Worm (Caenorhabditis elegans): ENCODE measurements around the gene scl-25.

The scl-25 gene

ce11 chrV:17201847-17202246, 23.6 kb upstream of the scl-25 start, which contains the start of gene Y68A4A.10:
Gene Y68A4A.10, plus strand, starts transcription at chrV:17202147.
- no peak for TF ChIP-seq lin-15B (tag; optimal IDR thresholded peaks at IDR 0.05)
- no peak for TF ChIP-seq efl-1 (optimal IDR thresholded peaks at IDR 0.05)
- no peak for TF ChIP-seq efl-1 (GFP tag; optimal IDR thresholded peaks at IDR 0.05 in 1 of 2)
- no peak for TF ChIP-seq fos-1 (tag; optimal IDR thresholded peaks at IDR 0.05)
- TF ChIP-seq ceh-63 (GFP tag; optimal IDR thresholded peaks at IDR 0.05), result no peak

- TF ChIP-seq tlp-1 (tag; optimal IDR thresholded peaks at IDR 0.05) (no peak), ceh-63 (GFP tag; optimal IDR thresholded peaks at IDR 0.05) (no peak), ets-5 (GFP tag; IDR thresholded peaks at IDR 0.05) (no peak), ztf-11 (tag; optimal IDR thresholded peaks at IDR 0.05) (no peak), jun-1 (tag; optimal IDR thresholded peaks at IDR 0.05) (no peak), ztf-4 (tag; optimal IDR thresholded peaks at IDR 0.05) (no peak), nhr-85 (tag) (no peak), lsy-2 (tag; optimal IDR thresholded peaks at IDR 0.05) (no peak), nhr-76 (tag; optimal IDR thresholded peaks at IDR 0.05) (no peak), fos-1 (tag; optimal IDR thresholded peaks at IDR 0.05) (no peak), snpc-4 (tag; optimal IDR thresholded peaks at IDR 0.05) (no peak), pqm-1 (tag; optimal IDR thresholded peaks at IDR 0.05) (no peak)
Measured at ce11 chrV:17206469-17206868, 19.0 kb upstream of the scl-25 start.

- TF ChIP-seq nhr-19 (GFP tag; conservative IDR thresholded peaks at IDR 0.05) (no peak), fos-1 (tag; optimal IDR thresholded peaks at IDR 0.05) (no peak), ceh-90 (tag; optimal IDR thresholded peaks at IDR 0.05) (no peak), lsy-2 (tag; optimal IDR thresholded peaks at IDR 0.05) (no peak), mep-1 (tag; optimal IDR thresholded peaks at IDR 0.05) (no peak), xbp-1 (tag; optimal IDR thresholded peaks at IDR 0.05) (no peak), nhr-77 (tag; optimal IDR thresholded peaks at IDR 0.05) (no peak), sptf-1 (tag; optimal IDR thresholded peaks at IDR 0.05) (no peak), zip-4 (GFP tag; optimal IDR thresholded peaks at IDR 0.05) (no peak), F16B12.6 (tag; optimal IDR thresholded peaks at IDR 0.05) (no peak), dsc-1 (tag; optimal IDR thresholded peaks at IDR 0.05) (no peak), elt-3 (tag; optimal IDR thresholded peaks at IDR 0.05) (no peak), nhr-20 (tag; optimal IDR thresholded peaks at IDR 0.05) (no peak), fkh-8 (tag; optimal IDR thresholded peaks at IDR 0.05) (no peak), Y116A8C.19 (tag; optimal IDR thresholded peaks at IDR 0.05; ENCODE audit: borderline replicate concordance) (no peak), efl-3 (GFP tag; optimal IDR thresholded peaks at IDR 0.05) (no peak), nhr-47 (tag; optimal IDR thresholded peaks at IDR 0.05) (no peak), efl-1 (optimal IDR thresholded peaks at IDR 0.05) (no peak), efl-1 (GFP tag; optimal IDR thresholded peaks at IDR 0.05 in 1 of 2) (no peak), ama-1 (optimal IDR thresholded peaks at IDR 0.05) (no peak), ceh-82 (tag; optimal IDR thresholded peaks at IDR 0.05) (no peak)
Measured at ce11 chrV:17208045-17208444, 17.4 kb upstream of the scl-25 start, which contains the start of gene Y68A4A.13. Gene Y68A4A.13, minus strand, starts transcription at chrV:17208145.

- TF ChIP-seq sptf-1 (tag; optimal IDR thresholded peaks at IDR 0.05) (no peak), efl-3 (GFP tag; optimal IDR thresholded peaks at IDR 0.05) (no peak), aly-2 (tag; optimal IDR thresholded peaks at IDR 0.05) (no peak), lsy-2 (tag; optimal IDR thresholded peaks at IDR 0.05) (no peak), nhr-90 (tag; optimal IDR thresholded peaks at IDR 0.05; ENCODE audit: poor library complexity) (no peak), efl-1 (optimal IDR thresholded peaks at IDR 0.05) (no peak), efl-1 (GFP tag; optimal IDR thresholded peaks at IDR 0.05 in 1 of 2) (no peak), tbx-2 (tag; optimal IDR thresholded peaks at IDR 0.05) (no peak), lin-39 (tag; optimal IDR thresholded peaks at IDR 0.05) (no peak), ceh-63 (GFP tag; optimal IDR thresholded peaks at IDR 0.05) (no peak), pax-3 (tag; optimal IDR thresholded peaks at IDR 0.05) (no peak), unc-30 (tag; optimal IDR thresholded peaks at IDR 0.05) (no peak), nhr-11 (tag; optimal IDR thresholded peaks at IDR 0.05) (no peak), alr-1 (tag; optimal IDR thresholded peaks at IDR 0.05; ENCODE audit: borderline replicate concordance) (no peak)
Measured at ce11 chrV:17211989-17212731, 13.3 kb upstream of the scl-25 start, which contains the start of gene srh-236. Gene srh-236, minus strand, starts transcription at chrV:17212039.

Data from whole organism, L1 larva.